Worm (Caenorhabditis elegans): ENCODE measurements around the gene K12H4.3.

Gene K12H4.3

ce11 chrIII:8091408-8091807 lies 45.6 kb downstream of the K12H4.3 start, which contains the start of gene idi-1:
idi-1 (plus strand) TSS chrIII:8091708.
- TF ChIP-seq nhr-237 (tag; optimal IDR thresholded peaks at IDR 0.05) = no peak
- TF ChIP-seq tbx-2 (tag; optimal IDR thresholded peaks at IDR 0.05) = no peak

- peak; percentile 68 for TF ChIP-seq snpc-4 (tag; optimal IDR thresholded peaks at IDR 0.05)
- TF ChIP-seq hmg-11 (tag; optimal IDR thresholded peaks at IDR 0.05) = peak; percentile 20
- peak; percentile 69 for TF ChIP-seq nfya-1 (tag; optimal IDR thresholded peaks at IDR 0.05; ENCODE audit: insufficient read depth)
- TF ChIP-seq lin-39 (tag; optimal IDR thresholded peaks at IDR 0.05) = peak; percentile 71
- no peak for TF ChIP-seq fkh-10 (GFP tag; optimal IDR thresholded peaks at IDR 0.05)
- TF ChIP-seq egl-5 (tag; optimal IDR thresholded peaks at IDR 0.05) = peak; percentile 87
- TF ChIP-seq aly-2 (tag; optimal IDR thresholded peaks at IDR 0.05) = no peak
- peak; percentile 87 for TF ChIP-seq lin-15B (tag; optimal IDR thresholded peaks at IDR 0.05)
- peak; percentile 23 for TF ChIP-seq nhr-25 (tag; optimal IDR thresholded peaks at IDR 0.05)
- TF ChIP-seq skn-1 (tag; optimal IDR thresholded peaks at IDR 0.05) = peak; percentile 44
- TF ChIP-seq elt-2 (tag; optimal IDR thresholded peaks at IDR 0.05) = peak; percentile 25
- TF ChIP-seq nhr-237 (tag; optimal IDR thresholded peaks at IDR 0.05) = no peak
- peak; percentile 83 for TF ChIP-seq pha-4 (tag; optimal IDR thresholded peaks at IDR 0.05)
- peak; percentile 37 for TF ChIP-seq nhr-23 (tag; optimal IDR thresholded peaks at IDR 0.05)
- no peak for TF ChIP-seq R02D3.7 (tag; optimal IDR thresholded peaks at IDR 0.05)
These were observed 47.3 kb downstream of the K12H4.3 start, which contains the start of gene K06H7.2 for ce11 chrIII:8093079-8093623. K06H7.2 (plus strand) TSS chrIII:8093573.

Measured in whole organism, L3 larva.